Fruit fly (Drosophila melanogaster) whole organism, embryonic: Measurements from ENCODE around the gene Uro.

ENCODE experiments used
- ATbp ChIP-seq: fragments of 200-800 bp; sonication (Bioruptor generic); optimal IDR thresholded peaks from 2 replicates; lab custom pipeline; 2017; ENCODE audit warnings: missing biosample characterization, mild to moderate bottlenecking, missing genetic modification characterization, missing genetic modification reagents
- Abd-B ChIP-seq: fragments of 200-800 bp; sonication (Bioruptor generic); optimal IDR thresholded peaks from 2 replicates; lab custom pipeline; 2018; ENCODE audit warnings: missing biosample characterization, mild to moderate bottlenecking, missing genetic modification characterization, moderate library complexity
- BtbVII ChIP-seq: fragments of 200-800 bp; sonication (Bioruptor generic); optimal IDR thresholded peaks from 3 replicates; lab custom pipeline; 2017; ENCODE audit warnings: missing biosample characterization, mild to moderate bottlenecking, missing genetic modification characterization
- CG10267 ChIP-seq: fragments of 200-800 bp; sonication (Bioruptor generic); optimal IDR thresholded peaks from 2 replicates; lab custom pipeline; 2018; ENCODE audit warnings: missing biosample characterization, mild to moderate bottlenecking, missing genetic modification characterization, moderate library complexity
- CG10366 ChIP-seq: fragments of 200-800 bp; sonication (Bioruptor generic); IDR thresholded peaks from 2 replicates; pipeline ENCODE4 v1.3.6; 2022; ENCODE audit warnings: missing biosample characterization, missing genetic modification characterization
- CG10462 ChIP-seq: fragments of 200-800 bp; sonication (Bioruptor generic); optimal IDR thresholded peaks from 2 replicates; lab custom pipeline; 2016; ENCODE audit warnings: missing biosample characterization, missing genetic modification characterization
- CG10565 ChIP-seq: fragments of 200-800 bp; sonication (Bioruptor generic); optimal IDR thresholded peaks from 3 replicates; lab custom pipeline; 2016; ENCODE audit warnings: missing biosample characterization, mild to moderate bottlenecking, missing genetic modification characterization
- CG11504 ChIP-seq: fragments of 200-800 bp; sonication (Bioruptor generic); optimal IDR thresholded peaks from 3 replicates; lab custom pipeline; 2019; ENCODE audit warnings: missing biosample characterization, mild to moderate bottlenecking, missing genetic modification characterization, moderate library complexity
- CG11723 ChIP-seq: fragments of 200-800 bp; sonication (Bioruptor generic); optimal IDR thresholded peaks from 2 replicates; lab custom pipeline; 2017; ENCODE audit warnings: missing biosample characterization, mild to moderate bottlenecking, missing genetic modification characterization
- CG12071 ChIP-seq: fragments of 200-800 bp; sonication (Bioruptor generic); optimal IDR thresholded peaks from 3 replicates; lab custom pipeline; 2018; ENCODE audit warnings: missing biosample characterization, mild to moderate bottlenecking, missing genetic modification characterization
- CG12769 ChIP-seq: fragments of 200-800 bp; sonication (Bioruptor generic); optimal IDR thresholded peaks from 2 replicates; lab custom pipeline; 2019; ENCODE audit warnings: missing biosample characterization, mild to moderate bottlenecking, missing genetic modification characterization, moderate library complexity
- CG1603 ChIP-seq: fragments of 200-800 bp; sonication (Bioruptor generic); optimal IDR thresholded peaks from 2 replicates; lab custom pipeline; 2019; ENCODE audit warnings: missing biosample characterization, mild to moderate bottlenecking, missing genetic modification characterization, moderate library complexity
- CG17361 ChIP-seq: fragments of 200-800 bp; sonication (Bioruptor generic); IDR thresholded peaks from 3 replicates; pipeline ENCODE4 v1.3.6; 2022; ENCODE audit warnings: missing biosample characterization, missing genetic modification characterization
- CG18599 ChIP-seq: fragments of 200-800 bp; sonication (Bioruptor generic); optimal IDR thresholded peaks from 3 replicates; lab custom pipeline; 2017; ENCODE audit warnings: missing biosample characterization, missing genetic modification characterization, mild to moderate bottlenecking, moderate library complexity, missing genetic modification reagents
- CG2199 ChIP-seq: fragments of 200-800 bp; sonication (Bioruptor generic); IDR thresholded peaks from 3 replicates; pipeline ENCODE4 v1.3.6; 2022; ENCODE audit warnings: missing biosample characterization, missing genetic modification characterization
- CG3407 ChIP-seq: fragments of 200-800 bp; sonication (Bioruptor generic); optimal IDR thresholded peaks from 2 replicates; lab custom pipeline; 2018; ENCODE audit warnings: missing biosample characterization, mild to moderate bottlenecking, missing genetic modification characterization
- CG5180 ChIP-seq: fragments of 200-800 bp; sonication (Bioruptor generic); optimal IDR thresholded peaks from 3 replicates; lab custom pipeline; 2017; ENCODE audit warnings: missing biosample characterization, missing genetic modification characterization, mild to moderate bottlenecking, moderate library complexity, missing genetic modification reagents
- CG6272 ChIP-seq: fragments of 200-800 bp; sonication (Bioruptor generic); IDR thresholded peaks from 2 replicates; pipeline ENCODE4 v1.3.6; 2022; ENCODE audit warnings: missing biosample characterization, missing genetic modification characterization
- CG6689 ChIP-seq: fragments of 200-800 bp; sonication (Bioruptor generic); IDR thresholded peaks from 2 replicates; pipeline ENCODE4 v1.3.6; 2022; ENCODE audit warnings: missing biosample characterization, missing genetic modification characterization
- CG7987 ChIP-seq: fragments of 200-800 bp; sonication (Bioruptor generic); optimal IDR thresholded peaks from 2 replicates; lab custom pipeline; 2018; ENCODE audit warnings: missing biosample characterization, mild to moderate bottlenecking, missing genetic modification characterization, moderate library complexity
- CG8290 ChIP-seq, 3 experiments: fragments of 200-800 bp; sonication (Bioruptor generic); optimal IDR thresholded peaks; 2 replicates each; lab custom pipeline; 2016 to 2019; ENCODE audit warnings: missing biosample characterization in 3 of 3, missing genetic modification characterization in 3 of 3, mild to moderate bottlenecking in 2 of 3, moderate library complexity in 1 of 3
- CG9727 ChIP-seq: fragments of 200-800 bp; sonication (Bioruptor generic); optimal IDR thresholded peaks from 3 replicates; lab custom pipeline; 2017; ENCODE audit warnings: missing biosample characterization, mild to moderate bottlenecking, missing genetic modification characterization
- Camta ChIP-seq: fragments of 200-800 bp; sonication (Bioruptor generic); optimal IDR thresholded peaks from 2 replicates; lab custom pipeline; 2016; ENCODE audit warnings: missing biosample characterization, missing genetic modification characterization
- Dbx ChIP-seq: fragments of 200-800 bp; sonication (Bioruptor generic); IDR thresholded peaks from 3 replicates; pipeline ENCODE4 v1.3.6; 2022; ENCODE audit warnings: missing biosample characterization, missing genetic modification characterization
- Drgx ChIP-seq: fragments of 200-800 bp; sonication (Bioruptor generic); IDR thresholded peaks from 2 replicates; pipeline ENCODE4 v1.3.6; 2022; ENCODE audit warnings: missing biosample characterization, missing genetic modification characterization
- Fer3 ChIP-seq: fragments of 200-800 bp; sonication (Bioruptor generic); optimal IDR thresholded peaks from 2 replicates; lab custom pipeline; 2018; ENCODE audit warnings: missing biosample characterization, mild to moderate bottlenecking, missing genetic modification characterization, moderate library complexity
- H2.0 ChIP-seq: fragments of 200-800 bp; sonication (Bioruptor generic); IDR thresholded peaks from 2 replicates; pipeline ENCODE4 v1.3.6; 2022; ENCODE audit warnings: missing biosample characterization, missing genetic modification characterization
- Hmr ChIP-seq: fragments of 200-800 bp; sonication (Bioruptor generic); optimal IDR thresholded peaks from 3 replicates; lab custom pipeline; 2017; ENCODE audit warnings: mild to moderate bottlenecking, missing biosample characterization, missing genetic modification reagents, missing genetic modification characterization
- Lpt ChIP-seq: fragments of >200 bp; optimal IDR thresholded peaks from 2 replicates; lab custom pipeline; 2018; ENCODE audit warnings: missing biosample characterization, missing genetic modification characterization
- Mrtf ChIP-seq: fragments of 200-800 bp; sonication (Bioruptor generic); IDR thresholded peaks from 3 replicates; pipeline ENCODE4 v1.3.6; 2022; ENCODE audit warnings: missing biosample characterization, missing genetic modification characterization
- Poxn ChIP-seq: fragments of 200-800 bp; sonication (Bioruptor generic); IDR thresholded peaks from 2 replicates; pipeline ENCODE4 v1.3.6; 2022; ENCODE audit warnings: missing biosample characterization, missing genetic modification characterization
- Rfx ChIP-seq: fragments of 200-800 bp; sonication (Bioruptor generic); IDR thresholded peaks from 2 replicates; pipeline ENCODE4 v1.3.6; 2022; ENCODE audit warnings: missing biosample characterization, missing genetic modification characterization
- Sox102F ChIP-seq: fragments of 200-800 bp; sonication (Bioruptor generic); optimal IDR thresholded peaks from 2 replicates; lab custom pipeline; 2018; ENCODE audit warnings: missing biosample characterization, mild to moderate bottlenecking, missing genetic modification characterization, moderate library complexity
- TFAM ChIP-seq: fragments of 200-800 bp; sonication (Bioruptor generic); optimal IDR thresholded peaks from 2 replicates; lab custom pipeline; 2017; ENCODE audit warnings: missing biosample characterization, missing genetic modification characterization, inconsistent platforms
- ac ChIP-seq: fragments of 200-800 bp; sonication (Bioruptor generic); optimal IDR thresholded peaks from 3 replicates; lab custom pipeline; 2017; ENCODE audit warnings: missing biosample characterization, mild to moderate bottlenecking, missing genetic modification characterization
- bowl ChIP-seq: fragments of 200-800 bp; sonication (Bioruptor generic); IDR thresholded peaks from 2 replicates; pipeline ENCODE4 v1.3.6; 2022; ENCODE audit warnings: missing biosample characterization, missing genetic modification characterization
- danr ChIP-seq: fragments of 200-800 bp; sonication (Bioruptor generic); IDR thresholded peaks from 2 replicates; pipeline ENCODE4 v1.3.6; 2022; ENCODE audit warnings: missing biosample characterization, missing genetic modification characterization
- fd96Cb ChIP-seq: fragments of 200-800 bp; sonication (Bioruptor generic); optimal IDR thresholded peaks from 2 replicates; lab custom pipeline; 2018; ENCODE audit warnings: missing biosample characterization, mild to moderate bottlenecking, missing genetic modification characterization, moderate library complexity
- knrl ChIP-seq: fragments of 200-800 bp; sonication (Bioruptor generic); IDR thresholded peaks from 3 replicates; pipeline ENCODE4 v1.3.6; 2022; ENCODE audit warnings: missing biosample characterization, missing genetic modification characterization; ENCODE audit not compliant: partially characterized antibody
- lab ChIP-seq: fragments of 200-800 bp; sonication (Bioruptor generic); optimal IDR thresholded peaks from 3 replicates; lab custom pipeline; 2017; ENCODE audit warnings: missing biosample characterization, missing genetic modification characterization, mild to moderate bottlenecking, moderate library complexity, missing genetic modification reagents
- lilli ChIP-seq: fragments of 200-800 bp; sonication (Bioruptor generic); optimal IDR thresholded peaks from 3 replicates; lab custom pipeline; 2016; ENCODE audit warnings: missing biosample characterization, missing genetic modification characterization
- luna ChIP-seq: fragments of 200-800 bp; sonication (Bioruptor generic); optimal IDR thresholded peaks from 2 replicates; lab custom pipeline; 2016; ENCODE audit warnings: missing biosample characterization, missing genetic modification characterization
- phol ChIP-seq: fragments of 200-800 bp; sonication (Bioruptor generic); optimal IDR thresholded peaks from 3 replicates; lab custom pipeline; 2018; ENCODE audit warnings: missing biosample characterization, mild to moderate bottlenecking, missing genetic modification characterization, moderate library complexity
- psq ChIP-seq: fragments of 200-800 bp; sonication (Bioruptor generic); optimal IDR thresholded peaks from 2 replicates; lab custom pipeline; 2017; ENCODE audit warnings: missing biosample characterization, missing genetic modification characterization
- repo ChIP-seq: fragments of 200-800 bp; sonication (Bioruptor generic); optimal IDR thresholded peaks from 2 replicates; lab custom pipeline; 2016; ENCODE audit warnings: missing biosample characterization, missing genetic modification characterization
- sna ChIP-seq: fragments of 200-800 bp; sonication (Bioruptor generic); IDR thresholded peaks from 2 replicates; pipeline ENCODE4 v1.3.6; 2022; ENCODE audit warnings: missing biosample characterization, missing genetic modification characterization; ENCODE audit not compliant: partially characterized antibody
- trem ChIP-seq: fragments of 200-800 bp; optimal IDR thresholded peaks from 3 replicates; lab custom pipeline; 2019; ENCODE audit warnings: missing biosample characterization, mild to moderate bottlenecking, missing genetic modification characterization, moderate library complexity
- tup ChIP-seq: fragments of 200-800 bp; sonication (Bioruptor generic); optimal IDR thresholded peaks from 2 replicates; lab custom pipeline; 2016; ENCODE audit warnings: missing biosample characterization, mild to moderate bottlenecking, missing genetic modification characterization, moderate library complexity
- wor ChIP-seq: fragments of 200-800 bp; sonication (Bioruptor generic); IDR thresholded peaks from 2 replicates; pipeline ENCODE4 v1.3.6; 2022; ENCODE audit warnings: missing biosample characterization, missing genetic modification characterization
- zen2 ChIP-seq: fragments of 200-800 bp; sonication (Bioruptor generic); IDR thresholded peaks from 3 replicates; pipeline ENCODE4 v1.3.6; 2022; ENCODE audit warnings: missing biosample characterization, missing genetic modification characterization; ENCODE audit not compliant: partially characterized antibody

Gene Uro

DNA sequence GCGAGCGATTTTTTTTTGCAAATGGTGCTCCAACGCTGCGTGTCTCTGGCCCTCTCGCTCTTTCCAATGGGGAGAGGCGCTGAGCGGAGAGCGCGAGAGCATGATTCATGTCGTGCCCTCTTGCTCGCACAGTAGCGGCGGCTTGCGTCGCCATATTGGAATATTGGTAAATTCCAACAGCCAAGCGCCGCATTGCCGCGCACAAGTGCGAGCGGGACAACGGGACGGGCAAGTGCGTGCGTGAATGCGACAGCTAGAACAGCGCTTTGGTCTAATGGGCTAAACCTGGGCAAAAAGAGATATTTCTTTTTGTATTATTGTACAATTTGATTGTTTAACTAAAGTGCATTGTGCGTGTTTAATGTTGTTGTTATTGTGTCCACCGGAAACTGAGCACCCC, 48.3 kb downstream of the Uro start (continued):
- TF ChIP-seq CG7987 (GFP tag; lab: Kevin White, UChicago) (no peak), tup (GFP tag; lab: Kevin White, UChicago) (no peak), phol (peak; percentile 100), CG10565 (GFP tag; lab: Kevin White, UChicago) (no peak), lilli (no peak), bowl (GFP tag; lab: Robert Waterston, UW) (no peak), Sox102F (GFP tag; lab: Kevin White, UChicago) (no peak), zen2 (GFP tag; lab: Robert Waterston, UW) (no peak), Lpt (no peak), trem (tag; lab: Kevin White, UChicago) (no peak), wor (GFP tag; lab: Robert Waterston, UW) (no peak), H2.0 (no peak), knrl (GFP tag; lab: Robert Waterston, UW) (peak; percentile 41; the same call in 2 of the 3 replicates), CG11723 (no peak), danr (no peak), CG3407 (GFP tag; lab: Kevin White, UChicago) (no peak), Dbx (peak; percentile 27; the same call in 1 of the 3 replicates), CG6272 (GFP tag; lab: Robert Waterston, UW) (peak; percentile 41; the same call in 1 of the 2 replicates), CG9727 (GFP tag; lab: Kevin White, UChicago) (peak; percentile 2), BtbVII (GFP tag; lab: Kevin White, UChicago) (no peak), Abd-B (GFP tag; lab: Kevin White, UChicago) (peak; percentile 5), CG10366 (GFP tag; lab: Robert Waterston, UW) (no peak), ac (no peak), Poxn (GFP tag; lab: Robert Waterston, UW) (no peak), Fer3 (tag; lab: Kevin White, UChicago) (no peak), luna (GFP tag; lab: Kevin White, UChicago) (no peak), Drgx (GFP tag; lab: Robert Waterston, UW) (no peak), Mrtf (no peak), psq (GFP tag; lab: Kevin White, UChicago) (no peak), CG8290 (GFP tag; optimal IDR thresholded peaks at IDR 0.05; lab: Kevin White, UChicago) (peak; percentile 30), CG8290 (tag; optimal IDR thresholded peaks at IDR 0.05; lab: Kevin White, UChicago) (peak; percentile 20 to 79), Hmr (GFP tag; lab: Kevin White, UChicago) (peak; percentile 39), Camta (GFP tag; lab: Kevin White, UChicago) (peak; percentile 7), CG17361 (GFP tag; lab: Robert Waterston, UW) (no peak), fd96Cb (tag; lab: Kevin White, UChicago) (no peak)

DNA sequence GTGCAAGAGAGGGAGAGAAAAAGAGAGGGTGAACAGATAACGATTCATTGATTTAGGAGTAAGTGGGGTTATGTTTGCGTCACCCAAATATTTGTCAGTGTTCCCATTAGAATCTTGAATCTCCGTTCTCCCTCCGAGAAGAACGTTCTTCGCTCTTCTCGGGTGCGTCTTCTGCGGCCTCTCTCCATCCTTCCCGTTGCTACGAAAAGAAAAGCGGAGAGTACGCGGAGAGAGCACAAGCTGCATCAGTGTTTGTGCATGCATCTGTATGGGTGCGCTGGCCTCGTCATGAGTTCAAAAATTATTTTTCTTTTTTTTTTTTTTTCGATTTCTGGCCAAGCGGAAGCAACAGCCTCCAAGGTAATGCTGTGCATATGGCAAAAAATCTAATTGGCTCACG, 49.0 kb downstream of the Uro start:
- TF ChIP-seq sna (GFP tag; lab: Robert Waterston, UW) (no peak), CG2199 (0 out of 3 replicates have a peak, but pooled peaks have one; percentile 55), CG12769 (peak; percentile 68), CG1603 (tag; lab: Kevin White, UChicago) (peak; percentile 26), BtbVII (GFP tag; lab: Kevin White, UChicago) (peak; percentile 47), lab (GFP tag; lab: Kevin White, UChicago) (peak; percentile 23), CG12071 (GFP tag; lab: Kevin White, UChicago) (peak; percentile 37), CG6689 (GFP tag; lab: Robert Waterston, UW) (peak; percentile 47; the same call in 1 of the 2 replicates), CG5180 (peak; percentile 31), CG10462 (GFP tag; lab: Kevin White, UChicago) (no peak), Rfx (GFP tag; lab: Robert Waterston, UW) (peak; percentile 13; the same call in 1 of the 2 replicates), CG18599 (GFP tag; lab: Kevin White, UChicago) (peak; percentile 23), ATbp (GFP tag; lab: Kevin White, UChicago) (peak; percentile 15), TFAM (no peak), Lpt (no peak), CG7987 (GFP tag; lab: Kevin White, UChicago) (peak; percentile 38), Fer3 (tag; lab: Kevin White, UChicago) (no peak), CG11504 (tag; lab: Kevin White, UChicago) (peak; percentile 1), repo (peak; percentile 29), CG10267 (no peak)
